Worm (Caenorhabditis elegans) whole organism, L1 larva: ENCODE results near the gene nhr-72.

Experiments
- C34B4.2 ChIP-seq: sonication (generic microtip); optimal IDR thresholded peaks from 2 replicates; lab custom pipeline; 2017; ENCODE audit warnings: mild to moderate bottlenecking, missing genetic modification characterization, missing compliant biosample characterization
- aly-2 ChIP-seq: fragments of 150-350 bp; optimal IDR thresholded peaks from 2 replicates; lab custom pipeline; 2014; ENCODE audit warnings: missing biosample characterization, missing genetic modification characterization
- ama-1 ChIP-seq: fragments of 150-350 bp; optimal IDR thresholded peaks from 2 replicates; lab custom pipeline; 2014
- blmp-1 ChIP-seq: fragments of 150-350 bp; optimal IDR thresholded peaks from 2 replicates; lab custom pipeline; 2014; ENCODE audit warnings: missing biosample characterization, missing genetic modification characterization
- dsc-1 ChIP-seq: sonication (generic microtip); optimal IDR thresholded peaks from 2 replicates; lab custom pipeline; 2016; ENCODE audit warnings: mild to moderate bottlenecking, missing genetic modification characterization, missing compliant biosample characterization
- efl-1 ChIP-seq, 4 experiments: fragments of 150-350 bp; optimal IDR thresholded peaks in 3 of 4; peaks in 1 of 4; 1 replicate in 1 of 4; 2 replicates in 3 of 4; lab custom pipeline; 2014; ENCODE audit warnings: missing biosample characterization in 2 of 4, missing genetic modification characterization in 2 of 4, missing genetic modification reagents in 2 of 4
- egl-27 ChIP-seq, 2 experiments: fragments of 150-350 bp in 1 of 2; sonication (generic microtip); optimal IDR thresholded peaks; 3 replicates each; lab custom pipeline; 2017 to 2018; ENCODE audit warnings: missing biosample characterization in 2 of 2, missing genetic modification characterization in 2 of 2, missing genetic modification reagents in 2 of 2
- elt-2 ChIP-seq: sonication (generic microtip); optimal IDR thresholded peaks from 2 replicates; lab custom pipeline; 2016; ENCODE audit warnings: missing genetic modification characterization, mild to moderate bottlenecking, inconsistent platforms, missing compliant biosample characterization, missing genetic modification reagents
- ets-5 ChIP-seq: fragments of 200-800 bp; sonication (Bioruptor generic); IDR thresholded peaks from 2 replicates; pipeline ENCODE4 v1.3.6; 2022; ENCODE audit warnings: missing genetic modification characterization, missing compliant biosample characterization
- fkh-10 ChIP-seq: sonication (generic microtip); optimal IDR thresholded peaks from 2 replicates; lab custom pipeline; 2017; ENCODE audit warnings: missing biosample characterization, missing genetic modification reagents, missing genetic modification characterization
- fos-1 ChIP-seq: fragments of 150-350 bp; optimal IDR thresholded peaks from 2 replicates; lab custom pipeline; 2014; ENCODE audit warnings: missing biosample characterization, missing genetic modification characterization
- grh-1 ChIP-seq: fragments of 200-800 bp; sonication (Bioruptor generic); IDR thresholded peaks from 2 replicates; pipeline ENCODE4 v1.3.6; 2022; ENCODE audit warnings: missing genetic modification reagents, missing genetic modification characterization, missing compliant biosample characterization
- hlh-4 ChIP-seq: sonication (generic microtip); optimal IDR thresholded peaks from 2 replicates; lab custom pipeline; 2016; ENCODE audit warnings: mild to moderate bottlenecking, missing genetic modification characterization, missing compliant biosample characterization
- hpl-2 ChIP-seq: fragments of 150-350 bp; optimal IDR thresholded peaks from 2 replicates; lab custom pipeline; 2014; ENCODE audit warnings: missing biosample characterization, missing genetic modification reagents, missing genetic modification characterization
- irx-1 ChIP-seq: sonication (generic microtip); optimal IDR thresholded peaks from 2 replicates; lab custom pipeline; 2016; ENCODE audit warnings: missing genetic modification characterization, missing compliant biosample characterization
- lin-13 ChIP-seq: fragments of 150-350 bp; optimal IDR thresholded peaks from 2 replicates; lab custom pipeline; 2014; ENCODE audit warnings: missing biosample characterization, missing genetic modification reagents, missing genetic modification characterization
- lin-14 ChIP-seq: fragments of 200-800 bp; sonication (Bioruptor generic); optimal IDR thresholded peaks from 2 replicates; lab custom pipeline; 2018; ENCODE audit warnings: mild to moderate bottlenecking, missing genetic modification characterization, moderate library complexity, missing compliant biosample characterization
- lsy-2 ChIP-seq, 2 experiments: fragments of 150-350 bp; optimal IDR thresholded peaks; 2 replicates each; lab custom pipeline; 2014; ENCODE audit warnings: missing biosample characterization in 2 of 2, missing genetic modification characterization in 2 of 2
- mab-9 ChIP-seq: fragments of 200-800 bp; sonication (Bioruptor generic); IDR thresholded peaks from 2 replicates; pipeline ENCODE4 v1.3.6; 2022; ENCODE audit warnings: missing genetic modification reagents, missing genetic modification characterization, missing compliant biosample characterization
- mef-2 ChIP-seq: fragments of 150-350 bp; optimal IDR thresholded peaks from 2 replicates; lab custom pipeline; 2014; ENCODE audit warnings: missing biosample characterization, missing genetic modification characterization
- mep-1 ChIP-seq: fragments of 150-350 bp; optimal IDR thresholded peaks from 2 replicates; lab custom pipeline; 2014; ENCODE audit warnings: missing biosample characterization, missing genetic modification characterization
- nhr-11 ChIP-seq: fragments of 150-350 bp; optimal IDR thresholded peaks from 2 replicates; lab custom pipeline; 2014; ENCODE audit warnings: missing biosample characterization, missing genetic modification characterization
- nhr-12 ChIP-seq: sonication (generic microtip); optimal IDR thresholded peaks from 2 replicates; lab custom pipeline; 2017; ENCODE audit warnings: missing biosample characterization, missing genetic modification characterization
- nhr-20 ChIP-seq: sonication (generic microtip); optimal IDR thresholded peaks from 2 replicates; lab custom pipeline; 2016; ENCODE audit warnings: mild to moderate bottlenecking, missing genetic modification characterization, missing compliant biosample characterization
- nhr-76 ChIP-seq: sonication (generic microtip); optimal IDR thresholded peaks from 2 replicates; lab custom pipeline; 2017; ENCODE audit warnings: missing biosample characterization, missing genetic modification characterization
- nhr-77 ChIP-seq: fragments of 150-350 bp; optimal IDR thresholded peaks from 2 replicates; lab custom pipeline; 2014; ENCODE audit warnings: missing biosample characterization, missing genetic modification characterization
- nhr-84 ChIP-seq: sonication (generic microtip); optimal IDR thresholded peaks from 2 replicates; lab custom pipeline; 2017; ENCODE audit warnings: missing biosample characterization, missing genetic modification characterization
- nhr-85 ChIP-seq: sonication (generic microtip); peaks from one replicate; lab custom pipeline; 2016; ENCODE audit warnings: missing genetic modification characterization, inconsistent platforms, missing compliant biosample characterization
- nhr-90 ChIP-seq: sonication (generic microtip); optimal IDR thresholded peaks from 2 replicates; lab custom pipeline; 2016; ENCODE audit warnings: mild to moderate bottlenecking, missing genetic modification characterization, missing compliant biosample characterization; ENCODE audit not compliant: poor library complexity
- pag-3 ChIP-seq: sonication (generic microtip); optimal IDR thresholded peaks from 2 replicates; lab custom pipeline; 2017; ENCODE audit warnings: missing genetic modification characterization, mild to moderate bottlenecking, missing compliant biosample characterization, antibody characterized with exemption, borderline replicate concordance; ENCODE audit not compliant: insufficient read depth
- pax-3 ChIP-seq: fragments of 200-800 bp; sonication (Bioruptor generic); optimal IDR thresholded peaks from 2 replicates; lab custom pipeline; 2018; ENCODE audit warnings: mild to moderate bottlenecking, missing genetic modification characterization, moderate library complexity, missing compliant biosample characterization
- rnt-1 ChIP-seq: sonication (generic microtip); optimal IDR thresholded peaks from 2 replicates; lab custom pipeline; 2016; ENCODE audit warnings: mild to moderate bottlenecking, missing genetic modification characterization, moderate library complexity, missing compliant biosample characterization
- snu-23 ChIP-seq: sonication (generic microtip); optimal IDR thresholded peaks from 2 replicates; lab custom pipeline; 2016; ENCODE audit warnings: missing genetic modification characterization, missing compliant biosample characterization
- sox-4 ChIP-seq: sonication (generic microtip); optimal IDR thresholded peaks from 2 replicates; lab custom pipeline; 2016; ENCODE audit warnings: missing genetic modification characterization, missing compliant biosample characterization
- swsn-7 ChIP-seq: sonication (generic microtip); optimal IDR thresholded peaks from 2 replicates; lab custom pipeline; 2016; ENCODE audit warnings: missing genetic modification characterization, missing compliant biosample characterization
- tbx-2 ChIP-seq: sonication (generic microtip); optimal IDR thresholded peaks from 2 replicates; lab custom pipeline; 2016; ENCODE audit warnings: missing genetic modification characterization, missing compliant biosample characterization
- tlp-1 ChIP-seq: fragments of 150-350 bp; optimal IDR thresholded peaks from 2 replicates; lab custom pipeline; 2014; ENCODE audit warnings: missing biosample characterization, missing genetic modification characterization
- unc-130 ChIP-seq: fragments of 150-350 bp; optimal IDR thresholded peaks from 2 replicates; lab custom pipeline; 2017; ENCODE audit warnings: missing biosample characterization, missing genetic modification characterization, inconsistent platforms
- unc-30 ChIP-seq: sonication (generic microtip); optimal IDR thresholded peaks from 2 replicates; lab custom pipeline; 2017; ENCODE audit warnings: missing biosample characterization, missing genetic modification characterization
- unc-62 ChIP-seq: fragments of 150-350 bp; optimal IDR thresholded peaks from 2 replicates; lab custom pipeline; 2014; ENCODE audit warnings: missing biosample characterization, missing genetic modification reagents, missing genetic modification characterization
- vab-15 ChIP-seq: sonication (generic microtip); optimal IDR thresholded peaks from 2 replicates; lab custom pipeline; 2017; ENCODE audit warnings: missing genotype, mild to moderate bottlenecking, missing genetic modification characterization, missing compliant biosample characterization
- zag-1 ChIP-seq: fragments of 150-350 bp; optimal IDR thresholded peaks from 2 replicates; lab custom pipeline; 2014; ENCODE audit warnings: missing biosample characterization, missing genetic modification characterization
- zip-4 ChIP-seq: fragments of 200-800 bp; sonication (Bioruptor generic); optimal IDR thresholded peaks from 2 replicates; lab custom pipeline; 2018; ENCODE audit warnings: mild to moderate bottlenecking, missing genetic modification characterization, moderate library complexity, missing compliant biosample characterization

nhr-72 gene

DNA sequence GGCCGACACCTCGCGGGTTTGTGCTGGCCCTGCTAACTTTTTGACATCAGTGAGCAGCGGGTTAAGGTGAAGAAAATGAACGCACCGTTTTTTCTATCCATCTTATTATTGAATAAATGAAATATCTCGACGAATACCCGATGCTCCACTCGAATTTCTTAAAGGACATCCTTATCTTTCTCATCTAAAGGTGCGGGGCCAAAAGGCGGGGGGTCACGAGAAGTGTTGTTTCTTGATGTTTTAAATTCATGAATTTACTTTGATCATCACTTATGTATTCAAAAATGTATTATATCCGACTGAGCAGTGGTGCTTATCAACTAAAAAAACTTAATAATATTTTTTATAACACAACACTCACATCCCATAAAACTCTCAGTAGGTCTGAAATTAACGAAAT, 14.1 kb upstream of the nhr-72 start, which contains the start of gene nhr-261 (continued):
- no peak for TF ChIP-seq hpl-2 (GFP tag; lab: Kevin White, UChicago)
- TF ChIP-seq, all 84 proteins: peak for 0

DNA sequence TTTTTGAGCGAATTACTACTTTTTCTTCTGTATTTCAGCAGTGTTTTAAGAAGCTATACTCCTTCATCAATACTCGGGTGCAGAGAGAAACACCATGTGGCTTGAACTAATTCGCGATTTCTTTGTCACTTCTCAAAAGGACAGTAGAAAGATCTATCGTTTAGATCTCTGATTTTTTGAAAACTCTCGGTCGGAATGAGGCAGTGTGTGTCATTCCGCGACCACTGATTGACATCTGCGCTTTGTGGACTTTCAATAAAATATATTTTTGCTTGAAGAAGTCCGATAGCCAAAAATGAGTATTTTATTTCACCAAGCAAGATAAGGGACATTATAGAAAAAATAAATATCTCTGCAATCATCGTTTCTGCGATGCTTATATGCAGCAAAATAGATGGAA, 11.5 kb upstream of the nhr-72 start:
- TF ChIP-seq blmp-1 (tag; lab: Kevin White, UChicago) = no peak
- TF ChIP-seq C34B4.2 (tag; lab: Kevin White, UChicago) = no peak
- no peak for TF ChIP-seq fkh-10 (GFP tag; lab: Kevin White, UChicago)
- TF ChIP-seq nhr-12 (tag; lab: Kevin White, UChicago) = no peak
- TF ChIP-seq irx-1 = no peak
- no peak for TF ChIP-seq lsy-2 (tag; optimal IDR thresholded peaks at IDR 0.05; lab: Kevin White, UChicago)
- no peak for TF ChIP-seq lin-14 (GFP tag; lab: Kevin White, UChicago)
- no peak for TF ChIP-seq tbx-2 (tag; lab: Kevin White, UChicago)
- no peak for TF ChIP-seq ets-5
- no peak for TF ChIP-seq vab-15
- no peak for TF ChIP-seq snu-23 (GFP tag; lab: Kevin White, UChicago)
- no peak for TF ChIP-seq pax-3 (tag; lab: Kevin White, UChicago)
- TF ChIP-seq aly-2 = no peak

DNA sequence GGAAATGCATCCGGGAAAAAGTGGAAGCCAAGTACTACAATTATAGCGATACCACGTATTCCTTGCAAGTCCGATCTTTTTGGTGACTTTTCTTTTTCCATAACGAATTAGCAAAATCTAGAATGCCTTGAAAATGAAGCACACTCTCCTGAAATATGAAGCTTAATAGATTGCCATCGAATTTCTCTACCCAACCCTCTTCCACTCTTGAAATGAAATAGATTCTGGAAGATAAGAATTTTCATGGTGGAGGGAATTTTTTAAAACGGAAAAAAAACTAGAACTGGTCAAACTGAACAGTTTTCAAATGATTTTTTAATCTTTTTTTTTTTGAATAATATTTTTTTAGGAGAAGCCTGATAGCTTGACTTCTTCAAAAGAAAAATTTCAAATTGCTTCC, 10.3 kb upstream of the nhr-72 start, which contains the start of gene oac-11:
oac-11 (minus strand) TSS at position 101 of the 400 bp plus-strand sequence.
- TF ChIP-seq mef-2 (tag; lab: Kevin White, UChicago) = no peak
- no peak for TF ChIP-seq unc-30 (tag; lab: Kevin White, UChicago)
- no peak for TF ChIP-seq nhr-76
- TF ChIP-seq pax-3 (tag; lab: Kevin White, UChicago) = no peak
- no peak for TF ChIP-seq efl-1 (optimal IDR thresholded peaks at IDR 0.05; lab: Kevin White, UChicago)
- TF ChIP-seq efl-1 (GFP tag; optimal IDR thresholded peaks at IDR 0.05 in 1 of 2; lab: Kevin White, UChicago) = peak in 1 of 2 experiments; percentile 61
- no peak for TF ChIP-seq rnt-1 (tag; lab: Kevin White, UChicago)

DNA sequence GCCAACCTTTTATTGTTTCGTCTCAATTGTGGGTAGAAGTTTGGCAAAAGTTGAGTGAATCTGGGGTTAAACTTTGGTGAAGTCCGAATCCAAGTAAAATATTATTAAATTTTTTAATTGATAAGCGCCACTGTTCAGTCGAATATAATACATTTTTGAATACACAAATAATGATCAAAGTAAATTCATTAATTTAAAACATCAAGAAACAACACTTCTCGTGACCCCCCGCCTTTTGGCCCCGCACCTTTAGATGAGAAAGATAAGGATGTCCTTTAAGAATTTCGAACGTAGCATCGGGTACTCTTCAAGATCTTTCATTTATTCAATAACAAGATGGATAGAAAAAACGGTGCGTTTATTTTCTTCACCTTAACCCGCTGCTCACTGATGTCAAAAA, 2.1 kb upstream of the nhr-72 start, which contains the start of gene nhr-257:
nhr-257 (plus strand) TSS at position 301 of the 400 bp plus-strand sequence.
- no peak for TF ChIP-seq aly-2
- peak; percentile 49 for TF ChIP-seq nhr-85 (tag; lab: Kevin White, UChicago)

DNA sequence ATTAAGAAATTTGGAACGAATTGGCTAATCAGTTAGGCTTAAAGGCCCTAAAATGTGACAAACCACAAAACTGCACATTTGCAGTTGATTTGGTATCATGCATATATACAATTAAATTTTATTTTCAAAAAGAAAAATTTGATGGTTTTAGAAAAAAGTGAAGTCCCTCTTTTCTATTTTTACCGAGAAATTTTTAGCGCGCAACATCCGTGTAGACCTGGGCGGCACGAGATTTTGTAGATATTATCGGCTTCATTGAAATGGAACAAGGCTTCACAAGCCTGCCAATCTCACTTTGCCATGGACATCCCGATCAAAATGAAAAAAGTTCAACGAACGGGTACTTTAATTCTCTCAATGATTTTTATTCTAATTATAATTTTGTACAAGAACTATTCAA, 4.5 kb downstream of the nhr-72 start, which contains the start of gene C17A2.2:
C17A2.2 (plus strand) TSS at position 301 of the 400 bp plus-strand sequence.
- no peak for TF ChIP-seq ets-5
- no peak for TF ChIP-seq lsy-2 (tag; optimal IDR thresholded peaks at IDR 0.05; lab: Kevin White, UChicago)
- no peak for TF ChIP-seq mab-9
- no peak for TF ChIP-seq zag-1 (tag; lab: Kevin White, UChicago)
- no peak for TF ChIP-seq swsn-7
- no peak for TF ChIP-seq sox-4 (tag; lab: Kevin White, UChicago)
- no peak for TF ChIP-seq rnt-1 (tag; lab: Kevin White, UChicago)
- no peak for TF ChIP-seq ama-1 (lab: Kevin White, UChicago)
- no peak for TF ChIP-seq C34B4.2 (tag; lab: Kevin White, UChicago)
- no peak for TF ChIP-seq nhr-12 (tag; lab: Kevin White, UChicago)
- no peak for TF ChIP-seq fos-1 (tag; lab: Kevin White, UChicago)
- no peak for TF ChIP-seq nhr-90
- no peak for TF ChIP-seq hlh-4 (tag; lab: Kevin White, UChicago)
- no peak for TF ChIP-seq zip-4 (GFP tag; lab: Kevin White, UChicago)
- TF ChIP-seq nhr-20 (tag; lab: Kevin White, UChicago) = no peak
- TF ChIP-seq nhr-77 (tag; lab: Kevin White, UChicago) = no peak
- no peak for TF ChIP-seq pax-3 (tag; lab: Kevin White, UChicago)
- TF ChIP-seq tlp-1 (tag; lab: Kevin White, UChicago) = no peak
- no peak for TF ChIP-seq egl-27 (tag; optimal IDR thresholded peaks at IDR 0.05; lab: Kevin White, UChicago)

DNA sequence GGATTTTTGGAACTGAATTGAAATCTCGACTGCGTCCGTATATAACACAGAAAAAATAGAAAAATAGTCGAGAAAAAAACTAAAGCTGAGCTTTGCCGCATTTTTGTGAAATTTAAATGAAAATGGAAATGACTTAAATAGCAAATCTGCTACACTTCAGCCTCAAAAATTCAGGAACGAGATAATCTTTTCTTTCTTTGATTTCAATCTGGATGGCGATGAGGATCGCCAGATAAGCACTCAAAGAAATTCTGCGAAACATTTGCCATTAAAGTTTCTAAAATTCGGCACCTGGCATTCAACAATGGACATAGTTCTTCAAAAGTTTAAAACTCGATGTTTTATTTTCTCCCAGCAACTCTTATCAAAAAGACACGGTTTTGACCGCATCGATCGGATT, 7.2 kb downstream of the nhr-72 start, which contains the start of the genes C17A2.7 and C17A2.3:
C17A2.7 (minus strand) TSS at position 101 of the 400 bp plus-strand sequence.
C17A2.3 (plus strand) TSS at position 305 of the 400 bp plus-strand sequence.
- TF ChIP-seq unc-62 (GFP tag; lab: Kevin White, UChicago) = no peak
- no peak for TF ChIP-seq vab-15
- TF ChIP-seq nhr-11 (tag; lab: Kevin White, UChicago) = no peak
- TF ChIP-seq nhr-84 (tag; lab: Kevin White, UChicago) = no peak
- TF ChIP-seq elt-2 (tag; lab: Kevin White, UChicago) = no peak
- TF ChIP-seq aly-2 = no peak
- TF ChIP-seq hpl-2 (GFP tag; lab: Kevin White, UChicago) = no peak
- no peak for TF ChIP-seq pag-3
- no peak for TF ChIP-seq lsy-2 (tag; optimal IDR thresholded peaks at IDR 0.05; lab: Kevin White, UChicago)
- no peak for TF ChIP-seq mep-1 (tag; lab: Kevin White, UChicago)
- TF ChIP-seq unc-130 (tag; lab: Kevin White, UChicago) = no peak
- no peak for TF ChIP-seq mef-2 (tag; lab: Kevin White, UChicago)
- TF ChIP-seq dsc-1 (tag; lab: Kevin White, UChicago) = no peak
- no peak for TF ChIP-seq lin-13 (GFP tag; lab: Kevin White, UChicago)
- no peak for TF ChIP-seq grh-1
